Worm (Caenorhabditis elegans): ENCODE data around the gene pes-8.

- TF ChIP-seq mep-1 (tag; optimal IDR thresholded peaks at IDR 0.05): no peak
- no peak for TF ChIP-seq ztf-11 (tag; optimal IDR thresholded peaks at IDR 0.05)
- no peak for TF ChIP-seq elt-3 (tag; optimal IDR thresholded peaks at IDR 0.05)
- no peak for TF ChIP-seq blmp-1 (tag; optimal IDR thresholded peaks at IDR 0.05)
- no peak for TF ChIP-seq unc-62 (GFP tag; optimal IDR thresholded peaks at IDR 0.05)
- no peak for TF ChIP-seq snpc-4 (tag; optimal IDR thresholded peaks at IDR 0.05)
- no peak for TF ChIP-seq ceh-39 (tag; optimal IDR thresholded peaks at IDR 0.05)
- no peak for TF ChIP-seq lin-13 (tag; optimal IDR thresholded peaks at IDR 0.05)
- no peak for TF ChIP-seq nhr-237 (tag; optimal IDR thresholded peaks at IDR 0.05)
- no peak for TF ChIP-seq sptf-1 (tag; optimal IDR thresholded peaks at IDR 0.05)
- no peak for TF ChIP-seq nhr-28 (tag; optimal IDR thresholded peaks at IDR 0.05)
- TF ChIP-seq mls-2 (tag; optimal IDR thresholded peaks at IDR 0.05): no peak
- TF ChIP-seq elt-1 (tag; optimal IDR thresholded peaks at IDR 0.05; ENCODE audit: borderline replicate concordance, insufficient read depth): no peak
These were observed 51.8 kb downstream of the pes-8 start, which contains the start of gene tmc-2 for ce11 chrX:9303422-9303821.

All from whole organism, mixed stage, embryonic.